Fruit fly (Drosophila melanogaster) Kc167 (cell line): ENCODE results near the gene Grx1.

Experiments
- Myc ChIP-seq: fragments of >200 bp; optimal IDR thresholded peaks from 2 replicates; lab custom pipeline; 2017; ENCODE audit warnings: missing external identifiers
- insv ChIP-seq: fragments of >200 bp; optimal IDR thresholded peaks from 3 replicates; lab custom pipeline; 2018; ENCODE audit warnings: missing external identifiers
- ttk ChIP-seq: sonication (Bioruptor generic); optimal IDR thresholded peaks from 2 replicates; lab custom pipeline; 2017; ENCODE audit warnings: missing external identifiers

dm6 chr3L:18822049-18822448, 47.0 kb upstream of the Grx1 start:
- TF ChIP-seq ttk (no peak), Myc (no peak), insv (lab: Kevin White, UChicago) (no peak)
